Worm (Caenorhabditis elegans): ENCODE data around the gene F19B10.4.

Gene F19B10.4

ce11 chrII:3626872-3627271, 33.0 kb upstream of the F19B10.4 start, which contains the start of gene M151.3:
TSS of gene M151.3 (plus strand) at chrII:3627172.
- no peak for TF ChIP-seq nhr-84 (tag; optimal IDR thresholded peaks at IDR 0.05)
- TF ChIP-seq snpc-4 (tag; optimal IDR thresholded peaks at IDR 0.05), result no peak
- TF ChIP-seq egl-27 (tag; optimal IDR thresholded peaks at IDR 0.05), result no peak
- no peak for TF ChIP-seq nhr-90 (tag; optimal IDR thresholded peaks at IDR 0.05; ENCODE audit: poor library complexity)
- no peak for TF ChIP-seq nhr-71 (tag; optimal IDR thresholded peaks at IDR 0.05)
- TF ChIP-seq fos-1 (tag; optimal IDR thresholded peaks at IDR 0.05), result no peak
- no peak for TF ChIP-seq lin-14 (GFP tag; optimal IDR thresholded peaks at IDR 0.05)
- no peak for TF ChIP-seq nhr-28 (tag; optimal IDR thresholded peaks at IDR 0.05)
- no peak for TF ChIP-seq ets-5 (GFP tag; IDR thresholded peaks at IDR 0.05)

- TF ChIP-seq mab-9 (GFP tag; IDR thresholded peaks at IDR 0.05) (no peak), dsc-1 (tag; optimal IDR thresholded peaks at IDR 0.05) (no peak), snu-23 (GFP tag; optimal IDR thresholded peaks at IDR 0.05) (no peak), rnt-1 (tag; optimal IDR thresholded peaks at IDR 0.05) (no peak), fos-1 (tag; optimal IDR thresholded peaks at IDR 0.05) (no peak), Y116A8C.19 (tag; optimal IDR thresholded peaks at IDR 0.05; ENCODE audit: borderline replicate concordance) (no peak), grh-1 (GFP tag; IDR thresholded peaks at IDR 0.05) (no peak), egl-13 (tag; optimal IDR thresholded peaks at IDR 0.05) (no peak), fkh-4 (tag; optimal IDR thresholded peaks at IDR 0.05; ENCODE audit: borderline replicate concordance) (no peak), lin-39 (tag; optimal IDR thresholded peaks at IDR 0.05) (no peak), ets-5 (GFP tag; IDR thresholded peaks at IDR 0.05) (no peak), jun-1 (tag; optimal IDR thresholded peaks at IDR 0.05) (no peak), sptf-1 (tag; optimal IDR thresholded peaks at IDR 0.05) (no peak), efl-3 (GFP tag; optimal IDR thresholded peaks at IDR 0.05) (no peak), ceh-90 (tag; optimal IDR thresholded peaks at IDR 0.05) (no peak)
Observed at ce11 chrII:3630810-3631209, 29.1 kb upstream of the F19B10.4 start, which contains the start of gene M151.2. TSS of gene M151.2 (plus strand) at chrII:3631110.

ce11 chrII:3634765-3635164, 25.1 kb upstream of the F19B10.4 start:
- TF ChIP-seq hlh-17 (GFP tag; optimal IDR thresholded peaks at IDR 0.05; ENCODE audit: borderline replicate concordance) (no peak), lin-15B (tag; optimal IDR thresholded peaks at IDR 0.05) (no peak), isw-1 (GFP tag; IDR thresholded peaks at IDR 0.05) (no peak), dpl-1 (GFP tag; optimal IDR thresholded peaks at IDR 0.05) (no peak), swsn-7 (tag; optimal IDR thresholded peaks at IDR 0.05) (no peak), tbx-2 (tag; optimal IDR thresholded peaks at IDR 0.05) (no peak), F16B12.6 (tag; optimal IDR thresholded peaks at IDR 0.05) (no peak), vab-15 (tag; optimal IDR thresholded peaks at IDR 0.05) (no peak), sox-4 (tag; optimal IDR thresholded peaks at IDR 0.05) (no peak), zip-4 (GFP tag; optimal IDR thresholded peaks at IDR 0.05) (no peak), pax-3 (tag; optimal IDR thresholded peaks at IDR 0.05) (no peak), nhr-28 (tag; optimal IDR thresholded peaks at IDR 0.05) (no peak), sup-37 (GFP tag; optimal IDR thresholded peaks at IDR 0.05) (no peak), mdl-1 (tag; optimal IDR thresholded peaks at IDR 0.05) (no peak)

ce11 chrII:3639238-3639637, 20.6 kb upstream of the F19B10.4 start, which contains the start of gene fbxb-31:
TSS of gene fbxb-31 (minus strand) at chrII:3639338.
- TF ChIP-seq swsn-7 (tag; optimal IDR thresholded peaks at IDR 0.05) (no peak), lin-13 (GFP tag; optimal IDR thresholded peaks at IDR 0.05) (no peak), unc-30 (tag; optimal IDR thresholded peaks at IDR 0.05) (no peak), dpl-1 (GFP tag; optimal IDR thresholded peaks at IDR 0.05) (no peak), C16A3.4 (tag; optimal IDR thresholded peaks at IDR 0.05) (no peak), xbp-1 (tag; optimal IDR thresholded peaks at IDR 0.05) (no peak), efl-3 (GFP tag; optimal IDR thresholded peaks at IDR 0.05) (no peak), elt-3 (tag; optimal IDR thresholded peaks at IDR 0.05) (no peak), egl-13 (tag; optimal IDR thresholded peaks at IDR 0.05) (no peak), fos-1 (tag; optimal IDR thresholded peaks at IDR 0.05) (no peak), nhr-47 (tag; optimal IDR thresholded peaks at IDR 0.05) (no peak), aly-2 (tag; optimal IDR thresholded peaks at IDR 0.05) (no peak), zag-1 (tag; optimal IDR thresholded peaks at IDR 0.05) (no peak), F16B12.6 (tag; optimal IDR thresholded peaks at IDR 0.05) (no peak)
